Fruit fly (Drosophila melanogaster) S2 (cell line): ENCODE data around the gene CG13044.

Source experiments
- CG8478 ChIP-seq: fragments of >200 bp; optimal IDR thresholded peaks from 2 replicates; lab custom pipeline; 2018
- CTCF ChIP-seq, 2 experiments: fragments of >200 bp; optimal IDR thresholded peaks; 2 replicates each; lab custom pipeline; 2018

DNA sequence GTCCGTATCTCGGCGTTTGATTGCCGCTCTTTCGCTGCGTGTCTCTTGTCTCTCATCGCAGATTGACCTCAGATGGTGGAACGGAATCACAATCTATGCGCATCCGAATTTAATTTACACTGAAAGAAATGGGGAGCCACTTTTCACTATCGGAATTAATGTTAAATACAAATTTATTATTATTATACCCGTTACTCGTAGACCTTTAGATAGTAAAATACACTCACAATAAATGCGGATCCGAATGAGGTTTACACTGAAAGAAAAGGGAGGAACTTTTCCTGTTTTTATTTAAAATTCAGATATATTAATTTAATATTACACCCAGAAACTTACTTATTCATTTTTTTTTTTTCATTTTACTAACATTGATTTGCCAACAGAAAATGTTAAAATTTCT lies 13.9 kb downstream of the CG13044 start:
- TF ChIP-seq CG8478 (no peak), CTCF (optimal IDR thresholded peaks at IDR 0.05; lab: Kevin White, UChicago) (no peak)
